Worm (Caenorhabditis elegans) whole organism, late embryonic: ENCODE results near the gene M163.21.

Source experiments
- C08G9.2 ChIP-seq: sonication (generic microtip); optimal IDR thresholded peaks from 2 replicates; lab custom pipeline; 2016; ENCODE audit warnings: mild to moderate bottlenecking, missing genetic modification characterization, moderate library complexity, missing compliant biosample characterization
- T23F11.4 ChIP-seq: fragments of 200-800 bp; sonication (Bioruptor generic); optimal IDR thresholded peaks from 2 replicates; lab custom pipeline; 2018; ENCODE audit warnings: mild to moderate bottlenecking, missing genetic modification characterization, missing compliant biosample characterization
- ceh-9 ChIP-seq: sonication (generic microtip); optimal IDR thresholded peaks from 2 replicates; lab custom pipeline; 2016; ENCODE audit warnings: mild to moderate bottlenecking, missing genetic modification characterization, inconsistent platforms, missing compliant biosample characterization
- dmd-4 ChIP-seq: sonication (generic microtip); optimal IDR thresholded peaks from 2 replicates; lab custom pipeline; 2016; ENCODE audit warnings: borderline replicate concordance, missing genetic modification characterization, missing compliant biosample characterization
- dve-1 ChIP-seq: sonication (generic microtip); optimal IDR thresholded peaks from 2 replicates; lab custom pipeline; 2017; ENCODE audit warnings: antibody characterized with exemption, mild to moderate bottlenecking, missing genetic modification characterization, missing compliant biosample characterization
- elt-2 ChIP-seq: sonication (generic microtip); optimal IDR thresholded peaks from 2 replicates; lab custom pipeline; 2016; ENCODE audit warnings: missing genetic modification reagents, missing genetic modification characterization, missing compliant biosample characterization
- nhr-232 ChIP-seq: sonication (generic microtip); optimal IDR thresholded peaks from 2 replicates; lab custom pipeline; 2016; ENCODE audit warnings: missing genetic modification characterization, missing compliant biosample characterization
- pax-1 ChIP-seq: fragments of 150-350 bp; optimal IDR thresholded peaks from 2 replicates; lab custom pipeline; 2014; ENCODE audit warnings: missing biosample characterization, missing genetic modification characterization
- pqm-1 ChIP-seq: sonication (generic microtip); optimal IDR thresholded peaks from 2 replicates; lab custom pipeline; 2016; ENCODE audit warnings: missing genetic modification characterization, missing compliant biosample characterization
- tbx-2 ChIP-seq: sonication (generic microtip); optimal IDR thresholded peaks from 2 replicates; lab custom pipeline; 2016; ENCODE audit warnings: missing genetic modification characterization, missing compliant biosample characterization
- unc-55 ChIP-seq: sonication (generic microtip); optimal IDR thresholded peaks from 2 replicates; lab custom pipeline; 2017; ENCODE audit warnings: missing biosample characterization, missing genetic modification reagents, missing genetic modification characterization
- unc-86 ChIP-seq: sonication (generic microtip); optimal IDR thresholded peaks from 2 replicates; lab custom pipeline; 2016; ENCODE audit warnings: missing genetic modification characterization, missing compliant biosample characterization

- TF ChIP-seq nhr-232 (no peak), pqm-1 (tag; lab: Kevin White, UChicago) (no peak), unc-55 (GFP tag; lab: Kevin White, UChicago) (no peak), C08G9.2 (tag; lab: Kevin White, UChicago) (no peak), unc-86 (no peak), tbx-2 (tag; lab: Kevin White, UChicago) (no peak), elt-2 (tag; lab: Kevin White, UChicago) (no peak), ceh-9 (tag; lab: Kevin White, UChicago) (no peak), T23F11.4 (GFP tag; lab: Kevin White, UChicago) (no peak), pax-1 (tag; lab: Kevin White, UChicago) (no peak), dmd-4 (tag; lab: Kevin White, UChicago) (no peak), dve-1 (tag; lab: Kevin White, UChicago) (no peak)
These were observed 4.1 kb downstream of the M163.21 start, which contains the start of gene M163.10 for ce11 chrX:14470687-14471086.
